Fruit fly (Drosophila melanogaster): ENCODE data around the gene CG43050.
A peak's percentile ranks its signal among the peaks of the same experiment; 100 is the strongest.

CG43050 gene

DNA sequence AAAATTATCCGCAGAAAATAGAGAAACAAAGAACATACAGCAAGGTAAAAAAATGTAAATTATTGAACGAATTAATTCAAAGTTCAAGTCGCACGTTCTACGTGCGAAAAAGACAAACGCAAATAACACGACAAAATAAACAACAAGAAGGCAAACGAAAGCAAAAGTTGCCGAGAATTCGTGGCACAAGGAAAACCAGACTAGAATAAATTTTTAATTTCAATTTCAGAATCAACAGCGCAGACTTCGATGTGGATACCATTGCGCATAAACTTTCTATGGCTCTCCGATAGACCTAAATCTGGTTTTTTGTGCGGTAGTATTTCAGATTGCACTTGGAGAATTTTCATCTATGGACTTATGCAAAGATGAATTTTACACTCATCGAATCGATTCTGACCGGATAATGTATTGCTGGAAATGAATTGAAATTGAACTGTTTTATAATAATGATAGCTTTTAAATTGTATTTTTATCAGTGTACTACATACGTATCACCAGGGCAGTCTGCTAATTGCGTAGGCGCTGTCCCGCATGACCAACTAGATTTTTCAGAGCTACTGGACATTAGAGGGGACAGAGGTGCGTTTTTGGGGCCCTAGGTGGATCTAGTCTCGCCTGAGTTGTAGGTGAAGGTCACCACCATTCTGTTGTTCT is 35.5 kb upstream of the CG43050 start (continued):
- TF ChIP-seq Ada2b (GFP tag; IDR thresholded peaks at IDR 0.05) (peak; percentile 91), CG17385 (GFP tag; optimal IDR thresholded peaks at IDR 0.05) (peak; percentile 72), ssp (GFP tag; IDR thresholded peaks at IDR 0.05) (peak; percentile 79), CG8388 (GFP tag; optimal IDR thresholded peaks at IDR 0.05) (peak; percentile 67), insv (GFP tag; optimal IDR thresholded peaks at IDR 0.05) (no peak), repo (GFP tag; optimal IDR thresholded peaks at IDR 0.05) (peak; percentile 65), Asciz (GFP tag; optimal IDR thresholded peaks at IDR 0.05) (peak; percentile 38), CrebB (tag; optimal IDR thresholded peaks at IDR 0.05) (peak; percentile 82), Rfx (GFP tag; IDR thresholded peaks at IDR 0.05) (peak; percentile 98), bbx (GFP tag; IDR thresholded peaks at IDR 0.05; ENCODE audit: partially characterized antibody) (no peak), ap (GFP tag; IDR thresholded peaks at IDR 0.05) (peak; percentile 72), Pdp1 (GFP tag; optimal IDR thresholded peaks at IDR 0.05) (peak; percentile 88 to 90), gfzf (GFP tag; optimal IDR thresholded peaks at IDR 0.05) (no peak), maf-S (GFP tag; optimal IDR thresholded peaks at IDR 0.05) (peak; percentile 92), CG17612 (GFP tag; IDR thresholded peaks at IDR 0.05) (peak; percentile 78), CG16863 (GFP tag; optimal IDR thresholded peaks at IDR 0.05) (peak; percentile 66), CG10366 (GFP tag; IDR thresholded peaks at IDR 0.05) (peak; percentile 87), CG13894 (tag; optimal IDR thresholded peaks at IDR 0.05) (peak; percentile 64), pum (GFP tag; optimal IDR thresholded peaks at IDR 0.05) (peak; percentile 76), fd96Cb (tag; optimal IDR thresholded peaks at IDR 0.05) (peak; percentile 60), CTCF (GFP tag; optimal IDR thresholded peaks at IDR 0.05) (no peak), CG16779 (GFP tag; IDR thresholded peaks at IDR 0.05) (peak; percentile 94), gsb-n (tag; optimal IDR thresholded peaks at IDR 0.05) (peak; percentile 26), CG31388 (GFP tag; optimal IDR thresholded peaks at IDR 0.05) (peak; percentile 16), CG7928 (GFP tag; optimal IDR thresholded peaks at IDR 0.05) (peak; percentile 71), TFAM (GFP tag; optimal IDR thresholded peaks at IDR 0.05) (no peak), danr (GFP tag; IDR thresholded peaks at IDR 0.05) (peak; percentile 73), hth (optimal IDR thresholded peaks at IDR 0.05) (no peak), z (GFP tag; IDR thresholded peaks at IDR 0.05) (0 out of 3 replicates have a peak, but pooled peaks have one; percentile 16), Camta (GFP tag; optimal IDR thresholded peaks at IDR 0.05) (peak; percentile 84), Hr78 (GFP tag; optimal IDR thresholded peaks at IDR 0.05) (peak in 1 of 2 experiments; percentile 23), org-1 (GFP tag; optimal IDR thresholded peaks at IDR 0.05) (peak; percentile 83), Gsc (GFP tag; IDR thresholded peaks at IDR 0.05) (peak; percentile 15; the same call in 1 of the 2 replicates), da (GFP tag; optimal IDR thresholded peaks at IDR 0.05) (peak; percentile 48), HLH54F (GFP tag; optimal IDR thresholded peaks at IDR 0.05) (peak; percentile 87), inv (GFP tag; IDR thresholded peaks at IDR 0.05; ENCODE audit: partially characterized antibody) (no peak), lmd (GFP tag; IDR thresholded peaks at IDR 0.05) (peak; percentile 94), sc (optimal IDR thresholded peaks at IDR 0.05) (no peak), sc (GFP tag; optimal IDR thresholded peaks at IDR 0.05) (peak; percentile 44), CG7357 (GFP tag; IDR thresholded peaks at IDR 0.05) (peak; percentile 81), aop (GFP tag; IDR thresholded peaks at IDR 0.05) (no peak), wek (GFP tag; optimal IDR thresholded peaks at IDR 0.05) (peak; percentile 10), dm (GFP tag; optimal IDR thresholded peaks at IDR 0.05) (peak; percentile 51), CG6854 (GFP tag; optimal IDR thresholded peaks at IDR 0.05) (peak; percentile 71), Hey (tag; optimal IDR thresholded peaks at IDR 0.05) (peak; percentile 10), Sry-δ (GFP tag; optimal IDR thresholded peaks at IDR 0.05) (peak; percentile 46), chm (GFP tag; IDR thresholded peaks at IDR 0.05) (no peak; the same call in 1 of the 2 replicates), Hsf (GFP tag; optimal IDR thresholded peaks at IDR 0.05) (peak; percentile 86), fd102C (GFP tag; optimal IDR thresholded peaks at IDR 0.05) (no peak), chinmo (GFP tag; IDR thresholded peaks at IDR 0.05; ENCODE audit: partially characterized antibody) (0 out of 4 replicates have a peak, but pooled peaks have one; percentile 58), dan (GFP tag; IDR thresholded peaks at IDR 0.05) (no peak)

Measured in whole organism, embryonic.